Worm (Caenorhabditis elegans) whole organism, L3 larva: ENCODE data around the gene F43B10.1.

Source experiments
- R02D3.7 ChIP-seq: fragments of 150-350 bp; optimal IDR thresholded peaks from 2 replicates; lab custom pipeline; 2014; ENCODE audit warnings: missing biosample characterization, missing genetic modification characterization
- ZK546.5 ChIP-seq: sonication (generic microtip); optimal IDR thresholded peaks from 2 replicates; lab custom pipeline; 2017; ENCODE audit warnings: missing biosample characterization, missing genetic modification characterization
- aly-2 ChIP-seq: fragments of 150-350 bp; optimal IDR thresholded peaks from 2 replicates; lab custom pipeline; 2014; ENCODE audit warnings: missing biosample characterization, missing genetic modification characterization
- ama-1 ChIP-seq: fragments of 150-350 bp; optimal IDR thresholded peaks from 2 replicates; lab custom pipeline; 2018
- ceh-16 ChIP-seq: sonication (generic microtip); optimal IDR thresholded peaks from 2 replicates; lab custom pipeline; 2017; ENCODE audit warnings: missing biosample characterization, missing genetic modification characterization
- ceh-28 ChIP-seq: fragments of 150-350 bp; optimal IDR thresholded peaks from 2 replicates; lab custom pipeline; 2014; ENCODE audit warnings: missing biosample characterization, missing genetic modification reagents, missing genetic modification characterization
- ceh-82 ChIP-seq: fragments of 150-350 bp; optimal IDR thresholded peaks from 2 replicates; lab custom pipeline; 2014; ENCODE audit warnings: missing biosample characterization, missing genetic modification characterization
- ceh-9 ChIP-seq: sonication (generic microtip); optimal IDR thresholded peaks from 2 replicates; lab custom pipeline; 2018; ENCODE audit warnings: missing biosample characterization, missing genetic modification characterization
- daf-12 ChIP-seq: fragments of 150-350 bp; optimal IDR thresholded peaks from 2 replicates; lab custom pipeline; 2014; ENCODE audit warnings: missing biosample characterization, missing genetic modification reagents, missing genetic modification characterization
- egl-27 ChIP-seq: sonication (generic microtip); optimal IDR thresholded peaks from 4 replicates; lab custom pipeline; 2017; ENCODE audit warnings: missing biosample characterization, missing genetic modification reagents, missing genetic modification characterization
- egl-5 ChIP-seq: fragments of 150-350 bp; optimal IDR thresholded peaks from 2 replicates; lab custom pipeline; 2017; ENCODE audit warnings: missing biosample characterization, missing genetic modification reagents, missing genetic modification characterization, inconsistent platforms
- elt-1 ChIP-seq: fragments of 150-350 bp; optimal IDR thresholded peaks from 2 replicates; lab custom pipeline; 2014; ENCODE audit warnings: missing biosample characterization, missing genetic modification characterization
- elt-2 ChIP-seq: sonication (generic microtip); optimal IDR thresholded peaks from 2 replicates; lab custom pipeline; 2016; ENCODE audit warnings: missing genetic modification reagents, mild to moderate bottlenecking, missing genetic modification characterization, missing compliant biosample characterization
- elt-3 ChIP-seq, 3 experiments: fragments of 150-350 bp in 1 of 3; sonication (generic microtip) in 2 of 3; optimal IDR thresholded peaks; 2 replicates in 2 of 3; 4 replicates in 1 of 3; lab custom pipeline; 2014 to 2017; ENCODE audit warnings: missing biosample characterization in 3 of 3, missing genetic modification characterization in 3 of 3
- fkh-10 ChIP-seq: sonication (generic microtip); optimal IDR thresholded peaks from 2 replicates; lab custom pipeline; 2017; ENCODE audit warnings: missing biosample characterization, missing genetic modification reagents, missing genetic modification characterization
- fkh-2 ChIP-seq: fragments of 150-350 bp; optimal IDR thresholded peaks from 2 replicates; lab custom pipeline; 2014; ENCODE audit warnings: missing biosample characterization, missing genetic modification reagents, missing genetic modification characterization
- fos-1 ChIP-seq: fragments of 150-350 bp; optimal IDR thresholded peaks from 2 replicates; lab custom pipeline; 2014; ENCODE audit warnings: missing biosample characterization, missing genetic modification characterization
- hmg-11 ChIP-seq: sonication (generic microtip); optimal IDR thresholded peaks from 2 replicates; lab custom pipeline; 2016; ENCODE audit warnings: missing genetic modification characterization, missing compliant biosample characterization
- jun-1 ChIP-seq: fragments of 150-350 bp; optimal IDR thresholded peaks from 2 replicates; lab custom pipeline; 2014; ENCODE audit warnings: missing biosample characterization, missing genetic modification reagents, missing genetic modification characterization
- lin-15B ChIP-seq: fragments of 150-350 bp; optimal IDR thresholded peaks from 2 replicates; lab custom pipeline; 2014; ENCODE audit warnings: missing biosample characterization, missing genetic modification characterization
- lin-39 ChIP-seq: fragments of 150-350 bp; optimal IDR thresholded peaks from 2 replicates; lab custom pipeline; 2018; ENCODE audit warnings: missing biosample characterization, missing genetic modification reagents, missing genetic modification characterization
- lsy-12 ChIP-seq: sonication (generic microtip); optimal IDR thresholded peaks from 2 replicates; lab custom pipeline; 2016; ENCODE audit warnings: mild to moderate bottlenecking, missing genetic modification characterization, missing compliant biosample characterization
- mdl-1 ChIP-seq: fragments of 150-350 bp; optimal IDR thresholded peaks from 2 replicates; lab custom pipeline; 2014; ENCODE audit warnings: missing biosample characterization, missing genetic modification characterization
- mml-1 ChIP-seq: fragments of 150-350 bp; sonication (generic microtip); optimal IDR thresholded peaks from 3 replicates; lab custom pipeline; 2014; ENCODE audit warnings: missing biosample characterization, missing genetic modification characterization
- nfya-1 ChIP-seq: sonication (generic microtip); optimal IDR thresholded peaks from 2 replicates; lab custom pipeline; 2017; ENCODE audit warnings: missing genetic modification characterization, mild to moderate bottlenecking, missing compliant biosample characterization, antibody characterized with exemption, moderate library complexity; ENCODE audit not compliant: insufficient read depth
- nhr-11 ChIP-seq: fragments of 150-350 bp; optimal IDR thresholded peaks from 2 replicates; lab custom pipeline; 2014; ENCODE audit warnings: missing biosample characterization, missing genetic modification characterization
- nhr-12 ChIP-seq: fragments of 150-350 bp; optimal IDR thresholded peaks from 2 replicates; lab custom pipeline; 2014; ENCODE audit warnings: missing biosample characterization, missing genetic modification characterization
- nhr-23 ChIP-seq: fragments of 150-350 bp; optimal IDR thresholded peaks from 2 replicates; lab custom pipeline; 2014; ENCODE audit warnings: missing biosample characterization, missing genetic modification reagents, missing genetic modification characterization
- nhr-237 ChIP-seq: fragments of 150-350 bp; optimal IDR thresholded peaks from 2 replicates; lab custom pipeline; 2014; ENCODE audit warnings: missing biosample characterization, missing genetic modification characterization
- nhr-25 ChIP-seq: sonication (generic microtip); optimal IDR thresholded peaks from 2 replicates; lab custom pipeline; 2017; ENCODE audit warnings: missing biosample characterization, missing genetic modification characterization
- nhr-28 ChIP-seq: fragments of 150-350 bp; optimal IDR thresholded peaks from 2 replicates; lab custom pipeline; 2014; ENCODE audit warnings: missing biosample characterization, missing genetic modification characterization
- nhr-43 ChIP-seq: sonication (generic microtip); optimal IDR thresholded peaks from 2 replicates; lab custom pipeline; 2016; ENCODE audit warnings: mild to moderate bottlenecking, missing genetic modification characterization, missing compliant biosample characterization; ENCODE audit not compliant: poor library complexity, severe bottlenecking
- nhr-67 ChIP-seq: fragments of 150-350 bp; optimal IDR thresholded peaks from 2 replicates; lab custom pipeline; 2014; ENCODE audit warnings: missing biosample characterization, missing genetic modification characterization
- nhr-76 ChIP-seq: fragments of 150-350 bp; sonication (generic microtip); optimal IDR thresholded peaks from 5 replicates; lab custom pipeline; 2014; ENCODE audit warnings: missing biosample characterization, missing genetic modification characterization
- nhr-77 ChIP-seq: fragments of 150-350 bp; optimal IDR thresholded peaks from 2 replicates; lab custom pipeline; 2014; ENCODE audit warnings: missing biosample characterization, missing genetic modification characterization
- pha-4 ChIP-seq: fragments of 150-350 bp; optimal IDR thresholded peaks from 2 replicates; lab custom pipeline; 2014; ENCODE audit warnings: missing biosample characterization, missing genetic modification reagents, missing genetic modification characterization
- pqm-1 ChIP-seq: fragments of 150-350 bp; optimal IDR thresholded peaks from 2 replicates; lab custom pipeline; 2017; ENCODE audit warnings: missing biosample characterization, missing genetic modification characterization, inconsistent platforms
- sea-2 ChIP-seq: fragments of 150-350 bp; sonication (generic microtip); optimal IDR thresholded peaks from 4 replicates; lab custom pipeline; 2014; ENCODE audit warnings: missing biosample characterization, missing genetic modification reagents, missing genetic modification characterization
- skn-1 ChIP-seq: fragments of 150-350 bp; optimal IDR thresholded peaks from 2 replicates; lab custom pipeline; 2014; ENCODE audit warnings: missing biosample characterization, missing genetic modification characterization
- snpc-4 ChIP-seq: fragments of 150-350 bp; optimal IDR thresholded peaks from 2 replicates; lab custom pipeline; 2014; ENCODE audit warnings: missing biosample characterization, missing genetic modification characterization
- tbx-2 ChIP-seq: sonication (generic microtip); optimal IDR thresholded peaks from 2 replicates; lab custom pipeline; 2016; ENCODE audit warnings: mild to moderate bottlenecking, missing genetic modification characterization, missing compliant biosample characterization
- unc-39 ChIP-seq: sonication (generic microtip); optimal IDR thresholded peaks from 4 replicates; lab custom pipeline; 2017; ENCODE audit warnings: missing biosample characterization, missing genetic modification characterization
- unc-62 ChIP-seq: fragments of 150-350 bp; sonication (generic microtip); optimal IDR thresholded peaks from 4 replicates; lab custom pipeline; 2014; ENCODE audit warnings: missing biosample characterization, missing genetic modification reagents, missing genetic modification characterization
- zag-1 ChIP-seq: fragments of 150-350 bp; optimal IDR thresholded peaks from 2 replicates; lab custom pipeline; 2014; ENCODE audit warnings: missing biosample characterization, missing genetic modification characterization
- ztf-11 ChIP-seq: fragments of 150-350 bp; optimal IDR thresholded peaks from 2 replicates; lab custom pipeline; 2014; ENCODE audit warnings: missing biosample characterization, missing genetic modification characterization
- ztf-4 ChIP-seq: fragments of 150-350 bp; optimal IDR thresholded peaks from 2 replicates; lab custom pipeline; 2014; ENCODE audit warnings: missing biosample characterization, missing genetic modification characterization

Gene F43B10.1

ce11 chrX:16612293-16612946 lies 50.2 kb downstream of the F43B10.1 start (continued):
- TF ChIP-seq nhr-25 (tag; lab: Kevin White, UChicago) = peak; percentile 98
- TF ChIP-seq ztf-11 (tag; lab: Kevin White, UChicago) = no peak
- peak; percentile 58 for TF ChIP-seq skn-1 (tag; lab: Kevin White, UChicago)
- peak; percentile 93 for TF ChIP-seq tbx-2 (tag; lab: Kevin White, UChicago)
- TF ChIP-seq nhr-12 (tag; lab: Kevin White, UChicago) = no peak
- TF ChIP-seq R02D3.7 (tag; lab: Kevin White, UChicago) = peak; percentile 71
- peak; percentile 94 for TF ChIP-seq ceh-28 (tag; lab: Kevin White, UChicago)
- TF ChIP-seq jun-1 (tag; lab: Kevin White, UChicago) = peak; percentile 96
- TF ChIP-seq nhr-11 (tag; lab: Kevin White, UChicago) = peak; percentile 93
- peak; percentile 98 for TF ChIP-seq hmg-11
- TF ChIP-seq lsy-12 (tag; lab: Kevin White, UChicago) = peak; percentile 94
- TF ChIP-seq fkh-2 (tag; lab: Kevin White, UChicago) = peak; percentile 49
- peak in 2 of 3 experiments; percentile 21 to 76 for TF ChIP-seq elt-3 (tag; optimal IDR thresholded peaks at IDR 0.05; lab: Kevin White, UChicago)
- TF ChIP-seq mml-1 (tag; lab: Kevin White, UChicago) = no peak
- TF ChIP-seq nhr-237 (tag; lab: Kevin White, UChicago) = no peak
- TF ChIP-seq fos-1 (tag; lab: Kevin White, UChicago) = peak; percentile 86
- peak; percentile 71 for TF ChIP-seq unc-39 (tag; lab: Kevin White, UChicago)
- TF ChIP-seq nhr-43 (tag; lab: Kevin White, UChicago) = peak; percentile 75
- TF ChIP-seq ceh-16 (tag; lab: Kevin White, UChicago) = no peak
- TF ChIP-seq elt-2 = peak; percentile 91
- peak; percentile 67 for TF ChIP-seq lin-15B (tag; lab: Kevin White, UChicago)
- TF ChIP-seq nhr-67 (tag; lab: Kevin White, UChicago) = no peak
- peak; percentile 87 for TF ChIP-seq lin-39
- TF ChIP-seq zag-1 (tag; lab: Kevin White, UChicago) = peak; percentile 75

- no peak for TF ChIP-seq elt-1 (tag; lab: Kevin White, UChicago)
- no peak for TF ChIP-seq pqm-1 (tag; lab: Kevin White, UChicago)
- TF ChIP-seq tbx-2 (tag; lab: Kevin White, UChicago) = no peak
- TF ChIP-seq fos-1 (tag; lab: Kevin White, UChicago) = no peak
- no peak for TF ChIP-seq nhr-23 (tag; lab: Kevin White, UChicago)
- no peak for TF ChIP-seq lsy-12 (tag; lab: Kevin White, UChicago)
- TF ChIP-seq ztf-11 (tag; lab: Kevin White, UChicago) = no peak
- no peak for TF ChIP-seq ztf-4 (tag; lab: Kevin White, UChicago)
- TF ChIP-seq nhr-25 (tag; lab: Kevin White, UChicago) = no peak
- TF ChIP-seq nhr-11 (tag; lab: Kevin White, UChicago) = no peak
- peak; percentile 12 for TF ChIP-seq snpc-4
- TF ChIP-seq ZK546.5 = no peak
- TF ChIP-seq pha-4 (tag; lab: Kevin White, UChicago) = peak; percentile 34
- TF ChIP-seq nhr-28 = no peak
- TF ChIP-seq R02D3.7 (tag; lab: Kevin White, UChicago) = no peak
- no peak for TF ChIP-seq ceh-82 (tag; lab: Kevin White, UChicago)
- no peak for TF ChIP-seq daf-12 (tag; lab: Kevin White, UChicago)
- TF ChIP-seq nhr-12 (tag; lab: Kevin White, UChicago) = no peak
- no peak for TF ChIP-seq mdl-1 (tag; lab: Kevin White, UChicago)
- no peak for TF ChIP-seq unc-39 (tag; lab: Kevin White, UChicago)
- no peak for TF ChIP-seq nhr-76 (tag; lab: Kevin White, UChicago)
- no peak for TF ChIP-seq elt-2
- no peak for TF ChIP-seq ama-1 (lab: Kevin White, UChicago)
- TF ChIP-seq hmg-11 = peak; percentile 69
- peak; percentile 39 for TF ChIP-seq lin-39
- peak; percentile 56 for TF ChIP-seq egl-5 (tag; lab: Kevin White, UChicago)
- no peak for TF ChIP-seq aly-2
- TF ChIP-seq ceh-28 (tag; lab: Kevin White, UChicago) = peak; percentile 69
- no peak for TF ChIP-seq sea-2 (GFP tag; lab: Kevin White, UChicago)
- no peak for TF ChIP-seq nhr-67 (tag; lab: Kevin White, UChicago)
- TF ChIP-seq ceh-9 (tag; lab: Kevin White, UChicago) = no peak
- no peak for TF ChIP-seq jun-1 (tag; lab: Kevin White, UChicago)
- peak; percentile 58 for TF ChIP-seq nfya-1 (tag; lab: Kevin White, UChicago)
- TF ChIP-seq mml-1 (tag; lab: Kevin White, UChicago) = no peak
- TF ChIP-seq fkh-10 (GFP tag; lab: Kevin White, UChicago) = no peak
- no peak for TF ChIP-seq ceh-16 (tag; lab: Kevin White, UChicago)
- TF ChIP-seq skn-1 (tag; lab: Kevin White, UChicago) = no peak
- TF ChIP-seq egl-27 (tag; lab: Kevin White, UChicago) = no peak
- TF ChIP-seq unc-62 (GFP tag; lab: Kevin White, UChicago) = no peak
- TF ChIP-seq nhr-77 = no peak
These were observed 51.1 kb downstream of the F43B10.1 start for ce11 chrX:16611333-16612043.
